Fruit fly (Drosophila melanogaster) Kc167 (cell line): ENCODE results near the gene Pfdn5.

Experiments
- insv ChIP-seq: fragments of >200 bp; optimal IDR thresholded peaks from 3 replicates; lab custom pipeline; 2018; ENCODE audit warnings: missing external identifiers
- ttk ChIP-seq: sonication (Bioruptor generic); optimal IDR thresholded peaks from 2 replicates; lab custom pipeline; 2017; ENCODE audit warnings: missing external identifiers

DNA sequence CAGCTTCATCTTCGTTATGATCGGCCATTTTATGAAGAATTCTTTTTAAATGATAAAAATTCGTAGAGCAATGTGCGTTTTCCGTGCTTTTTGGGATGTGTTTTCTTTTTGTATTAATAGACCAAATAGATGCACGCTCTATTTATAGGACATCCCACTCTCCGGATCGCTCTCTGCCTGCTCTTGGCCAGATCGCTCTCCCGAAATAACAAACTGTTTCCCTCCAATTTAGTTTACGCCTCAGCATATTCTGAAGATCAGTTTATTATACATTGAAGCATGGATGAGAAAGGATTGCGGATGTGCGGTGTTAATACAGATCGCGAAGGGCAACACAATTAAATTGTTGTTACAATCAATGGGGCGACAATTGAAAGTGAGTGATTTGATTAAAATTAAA, 2.0 kb downstream of the Pfdn5 start, which contains the start of gene CG5376:
- TF ChIP-seq ttk (no peak), insv (lab: Kevin White, UChicago) (no peak)
